Worm (Caenorhabditis elegans) whole organism, young adult: ENCODE results near the gene R04A9.9.

Experiments
- B0035.1 ChIP-seq: sonication (generic microtip); optimal IDR thresholded peaks from 2 replicates; lab custom pipeline; 2016; ENCODE audit warnings: missing genetic modification characterization, mild to moderate bottlenecking, missing compliant biosample characterization, missing genotype, missing genetic modification reagents
- F33H1.4 ChIP-seq: fragments of 200-800 bp; sonication (Bioruptor generic); IDR thresholded peaks from 2 replicates; pipeline ENCODE4 v1.3.6; 2022; ENCODE audit warnings: missing genetic modification reagents, missing genetic modification characterization, missing compliant biosample characterization
- F49E8.2 ChIP-seq: sonication (generic microtip); optimal IDR thresholded peaks from 3 replicates; lab custom pipeline; 2017; ENCODE audit warnings: missing genetic modification characterization, mild to moderate bottlenecking, missing compliant biosample characterization, antibody characterized with exemption, moderate library complexity; ENCODE audit not compliant: insufficient read depth
- Y53F4B.3 ChIP-seq: fragments of 200-800 bp; sonication (Bioruptor generic); IDR thresholded peaks from 2 replicates; pipeline ENCODE4 v1.3.6; 2022; ENCODE audit warnings: missing genetic modification reagents, missing genetic modification characterization, missing compliant biosample characterization
- Y67H2A.10 ChIP-seq: fragments of 200-800 bp; sonication (Bioruptor generic); conservative IDR thresholded peaks from 2 replicates; pipeline ENCODE4 v1.3.6; 2022; ENCODE audit warnings: missing genetic modification reagents, missing genetic modification characterization, missing compliant biosample characterization
- ama-1 ChIP-seq, 3 experiments: fragments of 150-350 bp in 1 of 3; sonication (generic microtip) in 2 of 3; optimal IDR thresholded peaks; 2 replicates each; lab custom pipeline; 2014 to 2018; ENCODE audit warnings: missing biosample characterization in 2 of 3, missing genetic modification characterization in 2 of 3, missing genetic modification reagents in 2 of 3
- aptf-2 ChIP-seq: fragments of 200-800 bp; sonication (Bioruptor generic); conservative IDR thresholded peaks from 2 replicates; pipeline ENCODE4 v1.3.6; 2022; ENCODE audit warnings: missing genetic modification reagents, missing genetic modification characterization, missing compliant biosample characterization
- attf-5 ChIP-seq: fragments of 200-800 bp; sonication (Bioruptor generic); optimal IDR thresholded peaks from 2 replicates; lab custom pipeline; 2018; ENCODE audit warnings: mild to moderate bottlenecking, missing genetic modification characterization, missing compliant biosample characterization
- bed-1 ChIP-seq: fragments of 200-800 bp; sonication (Bioruptor generic); IDR thresholded peaks from 2 replicates; pipeline ENCODE4 v1.3.6; 2022; ENCODE audit warnings: missing genetic modification reagents, missing genetic modification characterization, missing compliant biosample characterization
- chd-7 ChIP-seq: sonication (generic microtip); optimal IDR thresholded peaks from 2 replicates; lab custom pipeline; 2016; ENCODE audit warnings: mild to moderate bottlenecking, missing genetic modification characterization, moderate library complexity, missing compliant biosample characterization
- dox-1 ChIP-seq: fragments of 200-800 bp; sonication (Bioruptor generic); IDR thresholded peaks from 2 replicates; pipeline ENCODE4 v1.3.6; 2022; ENCODE audit warnings: missing genetic modification reagents, missing genetic modification characterization, missing compliant biosample characterization
- dpl-1 ChIP-seq: fragments of 150-350 bp; optimal IDR thresholded peaks from 2 replicates; lab custom pipeline; 2014; ENCODE audit warnings: missing biosample characterization, missing genetic modification reagents, missing genetic modification characterization
- egrh-3 ChIP-seq: fragments of 200-800 bp; sonication (Bioruptor generic); IDR thresholded peaks from 2 replicates; pipeline ENCODE4 v1.3.6; 2022; ENCODE audit warnings: missing genetic modification reagents, missing genetic modification characterization, missing compliant biosample characterization
- hlh-26 ChIP-seq: fragments of 200-800 bp; sonication (Bioruptor generic); conservative IDR thresholded peaks from 2 replicates; pipeline ENCODE4 v1.3.6; 2022; ENCODE audit warnings: missing genetic modification reagents, missing genetic modification characterization, missing compliant biosample characterization
- hmg-1.2 ChIP-seq: fragments of 200-800 bp; sonication (Bioruptor generic); IDR thresholded peaks from 2 replicates; pipeline ENCODE4 v1.3.6; 2022; ENCODE audit warnings: missing genetic modification reagents, missing genetic modification characterization, missing compliant biosample characterization
- hsf-1 ChIP-seq: fragments of 200-800 bp; sonication (Bioruptor generic); IDR thresholded peaks from 2 replicates; pipeline ENCODE4 v1.3.6; 2022; ENCODE audit warnings: missing genetic modification reagents, missing genetic modification characterization, missing compliant biosample characterization
- let-607 ChIP-seq, 2 experiments: fragments of 200-800 bp in 1 of 2; sonication (Bioruptor generic) in 1 of 2; sonication (generic microtip) in 1 of 2; optimal IDR thresholded peaks; 2 replicates each; lab custom pipeline; 2016 to 2018; ENCODE audit warnings: mild to moderate bottlenecking in 2 of 2, missing compliant biosample characterization in 2 of 2, missing genetic modification characterization in 2 of 2, moderate library complexity in 2 of 2, missing genotype in 1 of 2
- lin-26 ChIP-seq: fragments of 200-800 bp; sonication (Bioruptor generic); IDR thresholded peaks from 2 replicates; pipeline ENCODE4 v1.3.6; 2022; ENCODE audit warnings: missing genetic modification reagents, missing genetic modification characterization, missing compliant biosample characterization
- lin-40 ChIP-seq: sonication (generic microtip); optimal IDR thresholded peaks from 2 replicates; lab custom pipeline; 2016; ENCODE audit warnings: missing genetic modification characterization, mild to moderate bottlenecking, missing compliant biosample characterization, missing genotype, missing genetic modification reagents
- lin-54 ChIP-seq: fragments of 200-800 bp; sonication (Bioruptor generic); optimal IDR thresholded peaks from 2 replicates; lab custom pipeline; 2018; ENCODE audit warnings: mild to moderate bottlenecking, missing genetic modification characterization, missing compliant biosample characterization
- lir-1 ChIP-seq: fragments of 200-800 bp; sonication (Bioruptor generic); conservative IDR thresholded peaks from 2 replicates; pipeline ENCODE4 v1.3.6; 2022; ENCODE audit warnings: missing genetic modification reagents, missing genetic modification characterization, missing compliant biosample characterization
- lsl-1 ChIP-seq: fragments of 200-800 bp; sonication (Bioruptor generic); optimal IDR thresholded peaks from 2 replicates; lab custom pipeline; 2018; ENCODE audit warnings: mild to moderate bottlenecking, missing genetic modification characterization, moderate library complexity, missing compliant biosample characterization
- mes-4 ChIP-seq: sonication (generic microtip); optimal IDR thresholded peaks from 2 replicates; lab custom pipeline; 2016; ENCODE audit warnings: missing genotype, missing genetic modification characterization, missing compliant biosample characterization
- mxl-1 ChIP-seq: sonication (generic microtip); optimal IDR thresholded peaks from 2 replicates; lab custom pipeline; 2016; ENCODE audit warnings: missing genetic modification characterization, missing compliant biosample characterization
- nhr-120 ChIP-seq: fragments of 200-800 bp; sonication (Bioruptor generic); IDR thresholded peaks from 2 replicates; pipeline ENCODE4 v1.3.6; 2022; ENCODE audit warnings: missing genetic modification characterization, missing compliant biosample characterization
- nhr-80 ChIP-seq: sonication (generic microtip); optimal IDR thresholded peaks from 2 replicates; lab custom pipeline; 2016; ENCODE audit warnings: missing genetic modification characterization, missing compliant biosample characterization
- unc-130 ChIP-seq: sonication (generic microtip); optimal IDR thresholded peaks from 2 replicates; lab custom pipeline; 2016; ENCODE audit warnings: missing genetic modification reagents, missing genetic modification characterization, missing compliant biosample characterization
- zfh-2 ChIP-seq: fragments of 200-800 bp; sonication (Bioruptor generic); conservative IDR thresholded peaks from 2 replicates; pipeline ENCODE4 v1.3.6; 2022; ENCODE audit warnings: missing genetic modification reagents, missing genetic modification characterization, missing compliant biosample characterization
- ztf-18 ChIP-seq: sonication (generic microtip); optimal IDR thresholded peaks from 2 replicates; lab custom pipeline; 2016; ENCODE audit warnings: missing genotype, mild to moderate bottlenecking, missing genetic modification characterization, missing compliant biosample characterization
- ztf-22 ChIP-seq: fragments of 200-800 bp; sonication (Bioruptor generic); optimal IDR thresholded peaks from 2 replicates; lab custom pipeline; 2018; ENCODE audit warnings: mild to moderate bottlenecking, missing genetic modification characterization, moderate library complexity, missing compliant biosample characterization
- ztf-26 ChIP-seq: sonication (generic microtip); optimal IDR thresholded peaks from 2 replicates; lab custom pipeline; 2017; ENCODE audit warnings: missing genetic modification characterization, missing compliant biosample characterization
- ztf-28 ChIP-seq: fragments of 200-800 bp; sonication (Bioruptor generic); IDR thresholded peaks from 2 replicates; pipeline ENCODE4 v1.3.6; 2022; ENCODE audit warnings: missing genetic modification reagents, missing genetic modification characterization, missing compliant biosample characterization
- ztf-6 ChIP-seq: fragments of 200-800 bp; sonication (Bioruptor generic); IDR thresholded peaks from 2 replicates; pipeline ENCODE4 v1.3.6; 2022; ENCODE audit warnings: missing genetic modification reagents, missing genetic modification characterization, missing compliant biosample characterization

Gene R04A9.9

ce11 chrX:431596-431995 lies 41.2 kb upstream of the R04A9.9 start:
- TF ChIP-seq bed-1 (no peak), zfh-2 (GFP tag; lab: Robert Waterston, UW) (peak; percentile 71), lir-1 (GFP tag; lab: Robert Waterston, UW) (no peak)

ce11 chrX:425535-425934 lies 35.2 kb upstream of the R04A9.9 start, which contains the start of gene ZK1193.2:
TSS of gene ZK1193.2 (minus strand) at chrX:425635.
- TF ChIP-seq ztf-22 (GFP tag; lab: Kevin White, UChicago) = no peak
- no peak for TF ChIP-seq ztf-6 (GFP tag; lab: Robert Waterston, UW)
- no peak for TF ChIP-seq aptf-2
- TF ChIP-seq attf-5 (GFP tag; lab: Kevin White, UChicago) = no peak
- TF ChIP-seq mxl-1 (tag; lab: Kevin White, UChicago) = no peak
- TF ChIP-seq ztf-28 (GFP tag; lab: Robert Waterston, UW) = no peak

ce11 chrX:423757-424156 lies 33.4 kb upstream of the R04A9.9 start:
- TF ChIP-seq dpl-1 (GFP tag; lab: Kevin White, UChicago) (no peak), lin-40 (tag; lab: Kevin White, UChicago) (no peak), nhr-80 (tag; lab: Kevin White, UChicago) (peak; percentile 44), F33H1.4 (GFP tag; lab: Robert Waterston, UW) (no peak)

ce11 chrX:421785-422657 lies 31.7 kb upstream of the R04A9.9 start:
- TF ChIP-seq ztf-18 (no peak), chd-7 (tag; lab: Kevin White, UChicago) (no peak), lin-54 (GFP tag; lab: Kevin White, UChicago) (no peak), hsf-1 (GFP tag; lab: Robert Waterston, UW) (no peak), nhr-120 (GFP tag; lab: Robert Waterston, UW) (0 out of 2 replicates have a peak, but pooled peaks have one; percentile 14), hlh-26 (GFP tag; lab: Robert Waterston, UW) (0 out of 2 replicates have a peak, but pooled peaks have one; percentile 53), let-607 (tag; optimal IDR thresholded peaks at IDR 0.05; lab: Kevin White, UChicago) (peak in 1 of 2 experiments; percentile 1), zfh-2 (GFP tag; lab: Robert Waterston, UW) (peak; percentile 89), ztf-26 (tag; lab: Kevin White, UChicago) (peak; percentile 68), dox-1 (0 out of 2 replicates have a peak, but pooled peaks have one; percentile 5), aptf-2 (no peak), F49E8.2 (tag; lab: Kevin White, UChicago) (no peak), lin-26 (GFP tag; lab: Robert Waterston, UW) (peak; percentile 85), Y67H2A.10 (GFP tag; lab: Robert Waterston, UW) (no peak), lin-40 (tag; lab: Kevin White, UChicago) (peak; percentile 90), Y53F4B.3 (GFP tag; lab: Robert Waterston, UW) (no peak), unc-130 (no peak), B0035.1 (peak; percentile 11), hmg-1.2 (GFP tag; lab: Robert Waterston, UW) (no peak), lsl-1 (GFP tag; lab: Kevin White, UChicago) (no peak), egrh-3 (peak; percentile 76; the same call in 1 of the 2 replicates), mes-4 (peak; percentile 25), ama-1 (optimal IDR thresholded peaks at IDR 0.05; lab: Kevin White, UChicago) (no peak), ama-1 (GFP tag; optimal IDR thresholded peaks at IDR 0.05; lab: Kevin White, UChicago) (no peak)
